Worm (Caenorhabditis elegans): ENCODE data around the gene grl-4.

Gene grl-4

ce11 chrIV:7310842-7311241 lies 282 bp upstream of the grl-4 start:
- no peak for TF ChIP-seq nhr-28 (tag; optimal IDR thresholded peaks at IDR 0.05)
- TF ChIP-seq mep-1 (tag; optimal IDR thresholded peaks at IDR 0.05) = no peak
- no peak for TF ChIP-seq lin-32 (GFP tag; optimal IDR thresholded peaks at IDR 0.05)
- TF ChIP-seq unc-39 (tag; optimal IDR thresholded peaks at IDR 0.05) = no peak
- no peak for TF ChIP-seq sptf-1 (tag; optimal IDR thresholded peaks at IDR 0.05)
- no peak for TF ChIP-seq sem-2 (GFP tag; optimal IDR thresholded peaks at IDR 0.05)
- TF ChIP-seq zip-8 (tag; optimal IDR thresholded peaks at IDR 0.05) = no peak
- TF ChIP-seq ceh-39 (tag; optimal IDR thresholded peaks at IDR 0.05) = no peak
- no peak for TF ChIP-seq mab-5 (tag; optimal IDR thresholded peaks at IDR 0.05)
- TF ChIP-seq unc-62 (GFP tag; optimal IDR thresholded peaks at IDR 0.05) = no peak
- no peak for TF ChIP-seq nhr-237 (tag; optimal IDR thresholded peaks at IDR 0.05)
- TF ChIP-seq nhr-12 (tag; optimal IDR thresholded peaks at IDR 0.05) = no peak
- no peak for TF ChIP-seq mls-2 (tag; optimal IDR thresholded peaks at IDR 0.05)
- TF ChIP-seq ces-1 (GFP tag; optimal IDR thresholded peaks at IDR 0.05) = no peak
- no peak for TF ChIP-seq M03D4.4 (tag; optimal IDR thresholded peaks at IDR 0.05)
- no peak for TF ChIP-seq ham-2 (GFP tag; optimal IDR thresholded peaks at IDR 0.05)

ce11 chrIV:7309678-7310077 lies 882 bp downstream of the grl-4 start:
- TF ChIP-seq mab-5 (tag; optimal IDR thresholded peaks at IDR 0.05) (no peak), nhr-237 (tag; optimal IDR thresholded peaks at IDR 0.05) (no peak), drap-1 (GFP tag; optimal IDR thresholded peaks at IDR 0.05) (no peak), lin-32 (GFP tag; optimal IDR thresholded peaks at IDR 0.05) (no peak), unc-39 (tag; optimal IDR thresholded peaks at IDR 0.05) (no peak), ces-1 (GFP tag; optimal IDR thresholded peaks at IDR 0.05) (no peak), ceh-43 (GFP tag; optimal IDR thresholded peaks at IDR 0.05) (no peak), ceh-39 (tag; optimal IDR thresholded peaks at IDR 0.05) (no peak), pha-4 (tag; optimal IDR thresholded peaks at IDR 0.05) (no peak), nhr-12 (tag; optimal IDR thresholded peaks at IDR 0.05) (no peak), nhr-2 (tag; optimal IDR thresholded peaks at IDR 0.05) (no peak), bed-3 (GFP tag; optimal IDR thresholded peaks at IDR 0.05) (no peak), mls-2 (tag; optimal IDR thresholded peaks at IDR 0.05) (no peak), snpc-4 (tag; optimal IDR thresholded peaks at IDR 0.05) (no peak), lsy-2 (tag; optimal IDR thresholded peaks at IDR 0.05) (no peak), ztf-11 (tag; optimal IDR thresholded peaks at IDR 0.05) (no peak), hlh-1 (tag; optimal IDR thresholded peaks at IDR 0.05) (no peak), tbx-8 (GFP tag; optimal IDR thresholded peaks at IDR 0.05) (no peak)

DNA sequence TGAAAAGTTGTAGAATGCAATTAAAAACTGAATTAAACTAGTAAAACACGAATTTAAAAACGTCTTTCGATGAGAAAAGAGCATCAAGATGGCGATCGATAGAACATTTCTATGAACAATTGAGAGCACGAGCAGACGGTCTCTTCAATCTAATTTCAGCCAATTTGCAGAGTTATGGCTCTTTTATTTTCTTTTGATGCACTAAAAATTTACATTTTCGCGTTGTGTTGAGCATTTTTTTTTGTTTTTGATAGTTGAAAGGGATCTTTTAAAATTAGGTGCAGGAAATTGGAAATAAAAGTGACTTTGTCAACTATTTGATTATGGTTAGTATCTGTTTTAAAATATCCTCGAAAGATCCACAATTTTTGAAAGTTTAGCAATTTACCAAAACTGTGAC lies 1.6 kb downstream of the grl-4 start, which contains the start of gene F42C5.6:
Gene F42C5.6 (minus strand): TSS at position 101 of the 400 bp plus-strand sequence.
- no peak for TF ChIP-seq nhr-12 (tag; optimal IDR thresholded peaks at IDR 0.05)
- no peak for TF ChIP-seq ztf-11 (tag; optimal IDR thresholded peaks at IDR 0.05)
- TF ChIP-seq sptf-1 (tag; optimal IDR thresholded peaks at IDR 0.05) = no peak
- no peak for TF ChIP-seq elt-3 (tag; optimal IDR thresholded peaks at IDR 0.05)
- no peak for TF ChIP-seq unc-120 (tag; optimal IDR thresholded peaks at IDR 0.05; ENCODE audit: poor library complexity, severe bottlenecking)
- TF ChIP-seq ceh-39 (tag; optimal IDR thresholded peaks at IDR 0.05) = no peak
- no peak for TF ChIP-seq nhr-2 (tag; optimal IDR thresholded peaks at IDR 0.05)
- TF ChIP-seq ceh-83 (GFP tag; optimal IDR thresholded peaks at IDR 0.05) = no peak
- no peak for TF ChIP-seq tbx-8 (GFP tag; optimal IDR thresholded peaks at IDR 0.05)
- TF ChIP-seq blmp-1 (tag; optimal IDR thresholded peaks at IDR 0.05) = no peak
- TF ChIP-seq nhr-76 (tag; optimal IDR thresholded peaks at IDR 0.05) = no peak
- TF ChIP-seq elt-1 (tag; optimal IDR thresholded peaks at IDR 0.05; ENCODE audit: borderline replicate concordance, insufficient read depth) = no peak
- TF ChIP-seq pha-4 (tag; optimal IDR thresholded peaks at IDR 0.05) = no peak
- TF ChIP-seq snpc-4 (tag; optimal IDR thresholded peaks at IDR 0.05) = no peak
- TF ChIP-seq cnd-1 (tag; optimal IDR thresholded peaks at IDR 0.05) = no peak
- no peak for TF ChIP-seq nhr-237 (tag; optimal IDR thresholded peaks at IDR 0.05)

DNA sequence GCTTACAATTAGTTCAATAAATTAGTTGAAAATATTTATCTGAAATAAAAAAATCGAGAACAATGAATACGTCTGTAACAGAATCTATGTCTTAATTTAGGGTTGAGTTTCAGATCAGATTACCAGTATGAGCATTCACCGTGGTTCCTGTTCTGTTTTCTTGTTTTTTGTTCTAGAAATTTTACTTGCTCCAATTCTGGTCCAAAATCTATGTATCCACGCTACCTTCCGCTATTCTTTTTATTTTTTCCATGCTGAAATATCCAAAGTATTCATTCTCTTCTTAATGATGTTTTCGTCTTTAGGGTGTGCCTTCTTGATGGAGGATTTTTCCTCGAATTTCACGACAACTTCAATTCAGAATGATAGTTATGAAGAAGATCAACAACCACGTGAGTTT lies 5.2 kb downstream of the grl-4 start, which contains the start of gene npr-27:
Gene npr-27 (plus strand): TSS at position 301 of the 400 bp plus-strand sequence.
- TF ChIP-seq blmp-1 (tag; optimal IDR thresholded peaks at IDR 0.05) (no peak), snpc-4 (tag; optimal IDR thresholded peaks at IDR 0.05) (no peak), ceh-43 (GFP tag; optimal IDR thresholded peaks at IDR 0.05) (no peak), lin-32 (GFP tag; optimal IDR thresholded peaks at IDR 0.05) (no peak), bed-3 (GFP tag; optimal IDR thresholded peaks at IDR 0.05) (no peak), pha-4 (tag; optimal IDR thresholded peaks at IDR 0.05) (no peak), ces-1 (GFP tag; optimal IDR thresholded peaks at IDR 0.05) (no peak), sem-2 (GFP tag; optimal IDR thresholded peaks at IDR 0.05) (no peak), mab-5 (tag; optimal IDR thresholded peaks at IDR 0.05) (no peak), ceh-39 (tag; optimal IDR thresholded peaks at IDR 0.05) (no peak), lsy-2 (tag; optimal IDR thresholded peaks at IDR 0.05) (no peak), lin-13 (tag; optimal IDR thresholded peaks at IDR 0.05) (no peak)

Data from whole organism, mixed stage, embryonic.